Worm (Caenorhabditis elegans): ENCODE measurements around the gene T23F2.3.
A peak's percentile ranks its signal among the peaks of the same experiment; 100 is the strongest.

T23F2.3 gene

ce11 chrX:5543651-5544050 lies 31.5 kb upstream of the T23F2.3 start, which contains the start of gene C54G7.1:
Gene C54G7.1 (plus strand): TSS chrX:5543951.
- no peak for TF ChIP-seq ceh-20 (GFP tag; IDR thresholded peaks at IDR 0.05)

- TF ChIP-seq gei-8 (GFP tag; optimal IDR thresholded peaks at IDR 0.05) = no peak
- TF ChIP-seq mdl-1 (tag; optimal IDR thresholded peaks at IDR 0.05) = no peak
- no peak for TF ChIP-seq Y105C5A.15 (GFP tag; IDR thresholded peaks at IDR 0.05)
- no peak for TF ChIP-seq zfp-3 (GFP tag; conservative IDR thresholded peaks at IDR 0.05)
- TF ChIP-seq dmd-9 (GFP tag; IDR thresholded peaks at IDR 0.05) = no peak
- TF ChIP-seq duxl-1 (tag; optimal IDR thresholded peaks at IDR 0.05; ENCODE audit: poor library complexity) = no peak
- TF ChIP-seq set-16 (GFP tag; IDR thresholded peaks at IDR 0.05) = no peak
- TF ChIP-seq D1046.2 (GFP tag; IDR thresholded peaks at IDR 0.05) = no peak
- no peak for TF ChIP-seq ceh-20 (GFP tag; IDR thresholded peaks at IDR 0.05)
- TF ChIP-seq lir-3 (tag; optimal IDR thresholded peaks at IDR 0.05) = no peak
- no peak for TF ChIP-seq vab-7 (GFP tag; IDR thresholded peaks at IDR 0.05)
Observed at ce11 chrX:5538416-5538815, 26.3 kb upstream of the T23F2.3 start, which contains the start of gene lgx-1. Gene lgx-1 (minus strand): TSS chrX:5538516.

ce11 chrX:5524260-5524659 lies 12.1 kb upstream of the T23F2.3 start:
- no peak for TF ChIP-seq ama-1 (optimal IDR thresholded peaks at IDR 0.05)
- peak; percentile 12 for TF ChIP-seq mes-2 (tag; optimal IDR thresholded peaks at IDR 0.05; ENCODE audit: poor library complexity, severe bottlenecking)
- TF ChIP-seq F49E8.2 (tag; optimal IDR thresholded peaks at IDR 0.05; ENCODE audit: borderline replicate concordance) = no peak
- TF ChIP-seq tra-1 (GFP tag; IDR thresholded peaks at IDR 0.05) = 0 out of 2 replicates have a peak, but pooled peaks have one; percentile 41
- no peak for TF ChIP-seq unc-62 (GFP tag; optimal IDR thresholded peaks at IDR 0.05 in 1 of 2)
- no peak for TF ChIP-seq unc-62 (tag; optimal IDR thresholded peaks at IDR 0.05)
- no peak for TF ChIP-seq nhr-76 (tag; optimal IDR thresholded peaks at IDR 0.05)
- TF ChIP-seq nhr-41 (GFP tag; IDR thresholded peaks at IDR 0.05) = no peak
- peak; percentile 79 for TF ChIP-seq hlh-11 (tag; optimal IDR thresholded peaks at IDR 0.05)
- TF ChIP-seq mxl-3 (GFP tag; optimal IDR thresholded peaks at IDR 0.05) = peak; percentile 75
- peak in 1 of 2 experiments; percentile 63 for TF ChIP-seq mdl-1 (tag; optimal IDR thresholded peaks at IDR 0.05)
- TF ChIP-seq php-3 (GFP tag; IDR thresholded peaks at IDR 0.05) = peak; percentile 48; the same call in 1 of the 2 replicates
- peak; percentile 49 for TF ChIP-seq pqm-1 (tag; optimal IDR thresholded peaks at IDR 0.05)
- TF ChIP-seq lim-7 (GFP tag; IDR thresholded peaks at IDR 0.05) = no peak
- no peak for TF ChIP-seq ctbp-1 (GFP tag; IDR thresholded peaks at IDR 0.05)
- TF ChIP-seq nhr-28 (tag; optimal IDR thresholded peaks at IDR 0.05) = peak; percentile 50
- TF ChIP-seq nhr-48 (tag; optimal IDR thresholded peaks at IDR 0.05) = peak; percentile 27
- TF ChIP-seq hif-1 (tag; optimal IDR thresholded peaks at IDR 0.05) = peak in 1 of 2 experiments; percentile 24
- no peak for TF ChIP-seq lsy-2 (tag; optimal IDR thresholded peaks at IDR 0.05)
- TF ChIP-seq dmd-6 (GFP tag; IDR thresholded peaks at IDR 0.05) = peak; percentile 68
- no peak for TF ChIP-seq nhr-111 (GFP tag; optimal IDR thresholded peaks at IDR 0.05)
- TF ChIP-seq Y75B8A.6 (GFP tag; IDR thresholded peaks at IDR 0.05) = no peak
- TF ChIP-seq lin-1 (GFP tag; IDR thresholded peaks at IDR 0.05) = 0 out of 2 replicates have a peak, but pooled peaks have one; percentile 15
- peak; percentile 46 for TF ChIP-seq nhr-25 (tag; optimal IDR thresholded peaks at IDR 0.05; ENCODE audit: borderline replicate concordance, insufficient read depth)
- TF ChIP-seq snpc-1.2 (GFP tag; IDR thresholded peaks at IDR 0.05) = no peak
